Worm (Caenorhabditis elegans) whole organism, L4 larva: ENCODE results near the gene F47B8.18.
A peak's percentile ranks its signal among the peaks of the same experiment; 100 is the strongest.

Source experiments
- F26F4.8 ChIP-seq: fragments of 200-800 bp; sonication (Bioruptor generic); conservative IDR thresholded peaks from 2 replicates; pipeline ENCODE4 v1.3.6; 2022; ENCODE audit warnings: missing genetic modification characterization, missing compliant biosample characterization
- F49E8.2 ChIP-seq: sonication (generic microtip); optimal IDR thresholded peaks from 2 replicates; lab custom pipeline; 2016; ENCODE audit warnings: missing compliant biosample characterization, mild to moderate bottlenecking, missing genetic modification characterization, borderline replicate concordance
- Y105C5A.15 ChIP-seq: fragments of 200-800 bp; sonication (Bioruptor generic); IDR thresholded peaks from 2 replicates; pipeline ENCODE4 v1.3.6; 2022; ENCODE audit warnings: missing genetic modification characterization, missing compliant biosample characterization
- ZK546.5 ChIP-seq, 2 experiments: sonication (generic microtip); optimal IDR thresholded peaks; 2 replicates each; lab custom pipeline; 2017; ENCODE audit warnings: missing biosample characterization in 2 of 2, missing genetic modification characterization in 2 of 2
- aha-1 ChIP-seq: fragments of 150-350 bp; peaks from one replicate; lab custom pipeline; 2014; ENCODE audit warnings: missing biosample characterization, missing genetic modification characterization
- ama-1 ChIP-seq: fragments of 150-350 bp; optimal IDR thresholded peaks from 2 replicates; lab custom pipeline; 2014; ENCODE audit warnings: inconsistent platforms, mixed read lengths
- arid-1 ChIP-seq: fragments of 200-800 bp; sonication (Bioruptor generic); conservative IDR thresholded peaks from 2 replicates; pipeline ENCODE4 v1.3.6; 2022; ENCODE audit warnings: missing genetic modification reagents, missing genetic modification characterization, missing compliant biosample characterization
- ceh-20 ChIP-seq: fragments of 200-800 bp; sonication (Bioruptor generic); IDR thresholded peaks from 2 replicates; pipeline ENCODE4 v1.3.6; 2022; ENCODE audit warnings: missing genetic modification reagents, missing genetic modification characterization, missing compliant biosample characterization
- ceh-28 ChIP-seq: fragments of 150-350 bp; optimal IDR thresholded peaks from 2 replicates; lab custom pipeline; 2014; ENCODE audit warnings: missing biosample characterization, missing genetic modification reagents, missing genetic modification characterization
- ceh-62 ChIP-seq: sonication (generic microtip); optimal IDR thresholded peaks from 2 replicates; lab custom pipeline; 2017; ENCODE audit warnings: missing biosample characterization, missing genetic modification characterization
- cey-2 ChIP-seq: sonication (generic microtip); optimal IDR thresholded peaks from 3 replicates; lab custom pipeline; 2017; ENCODE audit warnings: missing genetic modification characterization, mild to moderate bottlenecking, missing compliant biosample characterization, antibody characterized with exemption, borderline replicate concordance; ENCODE audit not compliant: insufficient read depth
- ctbp-1 ChIP-seq: fragments of 200-800 bp; sonication (Bioruptor generic); IDR thresholded peaks from 2 replicates; pipeline ENCODE4 v1.3.6; 2022; ENCODE audit warnings: missing genetic modification reagents, missing genetic modification characterization, missing compliant biosample characterization
- dmd-8 ChIP-seq: fragments of 200-800 bp; sonication (Bioruptor generic); IDR thresholded peaks from 2 replicates; pipeline ENCODE4 v1.3.6; 2022; ENCODE audit warnings: missing genetic modification characterization, missing compliant biosample characterization
- duxl-1 ChIP-seq: sonication (generic microtip); optimal IDR thresholded peaks from 2 replicates; lab custom pipeline; 2016; ENCODE audit warnings: mild to moderate bottlenecking, missing genetic modification characterization, moderate library complexity, missing compliant biosample characterization; ENCODE audit not compliant: poor library complexity
- fos-1 ChIP-seq: fragments of 150-350 bp; optimal IDR thresholded peaks from 2 replicates; lab custom pipeline; 2014; ENCODE audit warnings: missing biosample characterization, missing genetic modification characterization
- lim-7 ChIP-seq: fragments of 200-800 bp; sonication (Bioruptor generic); IDR thresholded peaks from 2 replicates; pipeline ENCODE4 v1.3.6; 2022; ENCODE audit warnings: missing genetic modification characterization, missing compliant biosample characterization
- lin-38 ChIP-seq: fragments of 200-800 bp; sonication (Bioruptor generic); IDR thresholded peaks from 2 replicates; pipeline ENCODE4 v1.3.6; 2022; ENCODE audit warnings: missing genetic modification reagents, missing genetic modification characterization, missing compliant biosample characterization
- lsy-2 ChIP-seq, 2 experiments: fragments of 150-350 bp in 1 of 2; sonication (generic microtip) in 1 of 2; optimal IDR thresholded peaks; 2 replicates each; lab custom pipeline; 2014 to 2017; ENCODE audit warnings: missing biosample characterization in 2 of 2, missing genetic modification characterization in 2 of 2
- mdt-29 ChIP-seq: fragments of 200-800 bp; sonication (Bioruptor generic); IDR thresholded peaks from 2 replicates; pipeline ENCODE4 v1.3.6; 2022; ENCODE audit warnings: missing genetic modification reagents, missing genetic modification characterization, missing compliant biosample characterization
- nhr-111 ChIP-seq: fragments of 200-800 bp; sonication (Bioruptor generic); optimal IDR thresholded peaks from 2 replicates; lab custom pipeline; 2018; ENCODE audit warnings: mild to moderate bottlenecking, missing genetic modification characterization, missing compliant biosample characterization
- nhr-6 ChIP-seq: fragments of 150-350 bp; optimal IDR thresholded peaks from 2 replicates; lab custom pipeline; 2014; ENCODE audit warnings: missing biosample characterization, missing genetic modification characterization
- pha-4 ChIP-seq, 2 experiments: fragments of 150-350 bp in 1 of 2; fragments of 200-800 bp in 1 of 2; sonication (Bioruptor generic) in 1 of 2; IDR thresholded peaks in 1 of 2; optimal IDR thresholded peaks in 1 of 2; 2 replicates each; pipeline versions ENCODE4 v1.3.6 to Lab custom; 2014 to 2022; ENCODE audit warnings: missing genetic modification characterization in 2 of 2, missing genetic modification reagents in 2 of 2, missing biosample characterization in 1 of 2, missing compliant biosample characterization in 1 of 2
- rbr-2 ChIP-seq: sonication (generic microtip); optimal IDR thresholded peaks from 2 replicates; lab custom pipeline; 2016; ENCODE audit warnings: missing genotype, missing genetic modification characterization, missing compliant biosample characterization
- set-16 ChIP-seq: fragments of 200-800 bp; sonication (Bioruptor generic); IDR thresholded peaks from 2 replicates; pipeline ENCODE4 v1.3.6; 2022; ENCODE audit warnings: missing genetic modification reagents, missing genetic modification characterization, missing compliant biosample characterization
- skn-1 ChIP-seq: fragments of 150-350 bp; optimal IDR thresholded peaks from 2 replicates; lab custom pipeline; 2014; ENCODE audit warnings: missing biosample characterization, missing genetic modification characterization
- snpc-1.2 ChIP-seq: fragments of 200-800 bp; sonication (Bioruptor generic); IDR thresholded peaks from 2 replicates; pipeline ENCODE4 v1.3.6; 2022; ENCODE audit warnings: missing genetic modification reagents, missing genetic modification characterization, missing compliant biosample characterization
- tra-1 ChIP-seq: fragments of 200-800 bp; sonication (Bioruptor generic); IDR thresholded peaks from 2 replicates; pipeline ENCODE4 v1.3.6; 2022; ENCODE audit warnings: missing genetic modification reagents, missing genetic modification characterization, missing compliant biosample characterization
- unc-62 ChIP-seq, 3 experiments: fragments of 150-350 bp in 1 of 3; sonication (generic microtip); optimal IDR thresholded peaks in 2 of 3; peaks in 1 of 3; 1 replicate in 1 of 3; 2 replicates in 2 of 3; lab custom pipeline; 2014 to 2017; ENCODE audit warnings: missing biosample characterization in 3 of 3, missing genetic modification characterization in 3 of 3, missing genetic modification reagents in 3 of 3, missing genotype in 1 of 3
- vab-7 ChIP-seq: fragments of 200-800 bp; sonication (Bioruptor generic); IDR thresholded peaks from 2 replicates; pipeline ENCODE4 v1.3.6; 2022; ENCODE audit warnings: missing genetic modification reagents, missing genetic modification characterization, missing compliant biosample characterization
- zag-1 ChIP-seq: fragments of 150-350 bp; optimal IDR thresholded peaks from 2 replicates; lab custom pipeline; 2014; ENCODE audit warnings: missing biosample characterization, missing genetic modification characterization
- ztf-11 ChIP-seq: fragments of 150-350 bp; optimal IDR thresholded peaks from 2 replicates; lab custom pipeline; 2014; ENCODE audit warnings: missing biosample characterization, missing genetic modification characterization

F47B8.18 gene

DNA sequence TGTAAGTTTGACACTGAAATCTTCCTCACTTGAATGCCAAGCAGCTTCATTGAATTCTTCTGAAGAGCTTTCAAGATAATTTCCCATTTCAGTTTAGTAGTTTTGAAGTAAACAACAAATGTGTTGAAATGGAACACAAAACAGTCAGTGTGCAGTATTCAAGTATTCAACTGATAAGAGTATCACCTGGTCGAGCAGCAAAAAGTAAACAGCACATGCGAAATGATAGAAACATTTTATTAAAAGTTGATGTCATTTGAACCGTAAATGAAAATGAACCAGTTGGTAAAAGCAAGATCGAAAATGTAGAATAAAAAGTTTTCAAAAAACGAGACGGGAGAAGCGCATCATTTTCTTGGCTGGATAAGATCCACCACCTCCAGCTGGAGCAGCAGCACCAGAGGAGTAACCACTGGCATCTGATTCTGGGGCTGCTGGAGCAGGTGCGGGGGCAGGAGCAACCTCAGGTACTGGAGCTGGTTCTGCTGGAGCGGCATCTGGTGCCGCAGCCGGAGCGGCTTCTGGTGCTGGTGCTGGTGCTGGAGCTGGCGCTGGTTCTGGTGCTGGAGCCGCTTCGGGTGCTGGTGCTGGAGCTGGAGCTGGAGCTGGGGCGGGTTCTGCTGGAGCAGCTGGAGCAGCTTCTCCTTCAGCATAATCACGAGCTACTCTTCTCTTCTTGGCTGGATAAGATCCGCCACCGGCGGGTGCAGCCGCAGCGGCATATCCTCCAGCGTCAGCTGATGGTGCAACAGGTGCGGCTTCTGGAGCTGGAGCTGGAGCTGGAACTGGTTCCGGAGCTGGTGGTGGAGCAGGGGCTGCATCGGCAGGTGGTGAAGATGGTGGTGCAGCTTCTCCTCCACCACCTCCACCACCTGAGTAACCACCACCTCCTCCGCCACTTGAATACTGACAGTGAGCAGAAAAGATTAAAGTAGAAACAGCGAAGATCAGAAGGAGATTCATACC is at the start of gene F47B8.18, which contains the start of gene F47B8.4 (continued):
- TF ChIP-seq pha-4 (GFP tag; IDR thresholded peaks at IDR 0.05; lab: Robert Waterston, UW) (peak; percentile 90; the same call in 1 of the 2 replicates), pha-4 (tag; optimal IDR thresholded peaks at IDR 0.05; lab: Kevin White, UChicago) (no peak), set-16 (GFP tag; lab: Robert Waterston, UW) (peak; percentile 99), snpc-1.2 (GFP tag; lab: Robert Waterston, UW) (no peak), fos-1 (tag; lab: Kevin White, UChicago) (no peak), ceh-28 (tag; lab: Kevin White, UChicago) (no peak), nhr-111 (GFP tag; lab: Kevin White, UChicago) (no peak), lin-38 (GFP tag; lab: Robert Waterston, UW) (no peak), zag-1 (tag; lab: Kevin White, UChicago) (no peak)
- TF ChIP-seq, all 104 proteins: peak for 17

DNA sequence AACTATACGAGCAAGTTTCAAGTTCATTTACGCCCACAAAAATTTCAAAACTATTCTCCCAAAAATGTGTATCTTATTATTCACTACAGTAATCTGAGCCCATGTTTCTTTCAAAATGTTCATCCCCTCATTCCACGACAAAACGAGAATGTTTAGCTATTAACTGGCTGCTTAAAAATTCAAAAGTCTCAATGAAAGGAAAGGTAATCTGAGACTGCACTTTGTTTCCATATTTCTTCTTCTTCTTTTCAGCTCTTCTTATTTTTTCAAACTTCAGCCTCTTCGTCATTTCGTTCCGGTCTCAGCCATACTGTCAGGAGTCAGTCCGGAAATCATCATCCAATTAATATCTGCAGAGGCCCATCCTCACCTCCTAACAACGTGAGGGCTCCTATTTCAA is 47.5 kb upstream of the F47B8.18 start, which contains the start of gene unc-39:
TSS of gene unc-39 (plus strand) at position 301 of the 400 bp plus-strand sequence.
- TF ChIP-seq nhr-6 (tag; lab: Kevin White, UChicago) (no peak), F26F4.8 (GFP tag; lab: Robert Waterston, UW) (no peak), unc-62 (GFP tag; optimal IDR thresholded peaks at IDR 0.05 in 1 of 2; lab: Kevin White, UChicago) (no peak), unc-62 (tag; optimal IDR thresholded peaks at IDR 0.05; lab: Kevin White, UChicago) (no peak), lim-7 (GFP tag; lab: Robert Waterston, UW) (no peak)

DNA sequence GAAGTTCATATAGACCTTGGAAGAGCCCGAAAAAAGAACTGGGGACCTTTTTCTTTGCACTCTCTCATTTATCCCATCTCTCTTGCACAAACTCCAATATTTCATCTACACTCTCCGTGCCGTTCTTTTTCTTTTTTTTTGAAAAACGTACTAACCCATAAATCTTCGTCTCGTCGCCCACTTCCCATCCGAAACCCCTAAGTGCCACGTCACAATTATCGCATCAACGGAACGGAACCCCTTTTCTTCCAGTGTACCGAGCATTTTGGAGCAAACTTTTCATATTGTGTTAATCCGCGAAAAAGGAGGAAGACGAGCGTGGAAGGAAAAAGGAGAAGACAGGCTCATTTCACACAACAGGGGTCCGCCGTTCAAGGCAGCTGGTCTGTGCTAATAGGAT is 44.1 kb upstream of the F47B8.18 start:
- TF ChIP-seq ceh-62 (tag; lab: Kevin White, UChicago): no peak
- TF ChIP-seq ctbp-1: no peak
- TF ChIP-seq lsy-2 (tag; optimal IDR thresholded peaks at IDR 0.05; lab: Kevin White, UChicago): peak in 1 of 2 experiments; percentile 32
- no peak for TF ChIP-seq ama-1 (lab: Kevin White, UChicago)
- TF ChIP-seq rbr-2 (tag; lab: Kevin White, UChicago): peak; percentile 22
- no peak for TF ChIP-seq aha-1 (tag; lab: Kevin White, UChicago)
- 0 out of 2 replicates have a peak, but pooled peaks have one; percentile 25 for TF ChIP-seq vab-7 (GFP tag; lab: Robert Waterston, UW)
- TF ChIP-seq Y105C5A.15 (GFP tag; lab: Robert Waterston, UW): no peak
- no peak for TF ChIP-seq mdt-29 (GFP tag; lab: Robert Waterston, UW)
- peak in 1 of 2 experiments; percentile 98 for TF ChIP-seq unc-62 (GFP tag; optimal IDR thresholded peaks at IDR 0.05 in 1 of 2; lab: Kevin White, UChicago)
- no peak for TF ChIP-seq unc-62 (tag; optimal IDR thresholded peaks at IDR 0.05; lab: Kevin White, UChicago)
- TF ChIP-seq set-16 (GFP tag; lab: Robert Waterston, UW): no peak
- TF ChIP-seq duxl-1 (tag; lab: Kevin White, UChicago): no peak
- no peak for TF ChIP-seq dmd-8 (GFP tag; lab: Robert Waterston, UW)
- TF ChIP-seq skn-1 (tag; lab: Kevin White, UChicago): no peak
- TF ChIP-seq arid-1: no peak
- no peak for TF ChIP-seq F49E8.2
- TF ChIP-seq tra-1 (GFP tag; lab: Robert Waterston, UW): peak; percentile 43; the same call in 1 of the 2 replicates
- no peak for TF ChIP-seq ZK546.5 (tag; optimal IDR thresholded peaks at IDR 0.05; lab: Kevin White, UChicago)
- TF ChIP-seq cey-2 (tag; lab: Kevin White, UChicago): no peak
- no peak for TF ChIP-seq ztf-11 (tag; lab: Kevin White, UChicago)
- peak; percentile 78 for TF ChIP-seq ceh-20 (GFP tag; lab: Robert Waterston, UW)
